Worm (Caenorhabditis elegans) whole organism, L1 larva: ENCODE results near the gene vmo-1.
A peak's percentile ranks its signal among the peaks of the same experiment; 100 is the strongest.

Source experiments
- C16A3.4 ChIP-seq: fragments of 150-350 bp; optimal IDR thresholded peaks from 2 replicates; lab custom pipeline; 2014; ENCODE audit warnings: missing biosample characterization, missing genetic modification characterization
- C34B4.2 ChIP-seq: sonication (generic microtip); optimal IDR thresholded peaks from 2 replicates; lab custom pipeline; 2017; ENCODE audit warnings: mild to moderate bottlenecking, missing genetic modification characterization, missing compliant biosample characterization
- Y116A8C.19 ChIP-seq: sonication (generic microtip); optimal IDR thresholded peaks from 2 replicates; lab custom pipeline; 2016; ENCODE audit warnings: missing compliant biosample characterization, missing genetic modification characterization, borderline replicate concordance
- aha-1 ChIP-seq: fragments of 150-350 bp; optimal IDR thresholded peaks from 2 replicates; lab custom pipeline; 2014; ENCODE audit warnings: missing biosample characterization, missing genetic modification characterization
- alr-1 ChIP-seq: fragments of 200-800 bp; sonication (Bioruptor generic); optimal IDR thresholded peaks from 2 replicates; lab custom pipeline; 2018; ENCODE audit warnings: borderline replicate concordance, mild to moderate bottlenecking, missing genetic modification characterization, missing compliant biosample characterization
- aly-2 ChIP-seq: fragments of 150-350 bp; optimal IDR thresholded peaks from 2 replicates; lab custom pipeline; 2014; ENCODE audit warnings: missing biosample characterization, missing genetic modification characterization
- ama-1 ChIP-seq: fragments of 150-350 bp; optimal IDR thresholded peaks from 2 replicates; lab custom pipeline; 2014
- blmp-1 ChIP-seq: fragments of 150-350 bp; optimal IDR thresholded peaks from 2 replicates; lab custom pipeline; 2014; ENCODE audit warnings: missing biosample characterization, missing genetic modification characterization
- ceh-8 ChIP-seq: fragments of 200-800 bp; sonication (Bioruptor generic); optimal IDR thresholded peaks from 2 replicates; lab custom pipeline; 2018; ENCODE audit warnings: mild to moderate bottlenecking, missing genetic modification characterization, moderate library complexity, missing compliant biosample characterization
- ceh-88 ChIP-seq: fragments of 200-800 bp; sonication (Bioruptor generic); IDR thresholded peaks from 2 replicates; pipeline ENCODE4 v1.3.6; 2022; ENCODE audit warnings: missing genetic modification characterization, missing compliant biosample characterization
- ceh-90 ChIP-seq: sonication (generic microtip); optimal IDR thresholded peaks from 2 replicates; lab custom pipeline; 2016; ENCODE audit warnings: missing genetic modification characterization, missing compliant biosample characterization
- ces-1 ChIP-seq: fragments of 150-350 bp; optimal IDR thresholded peaks from 2 replicates; lab custom pipeline; 2014; ENCODE audit warnings: missing biosample characterization, missing genetic modification reagents, missing genetic modification characterization
- dsc-1 ChIP-seq: sonication (generic microtip); optimal IDR thresholded peaks from 2 replicates; lab custom pipeline; 2016; ENCODE audit warnings: mild to moderate bottlenecking, missing genetic modification characterization, missing compliant biosample characterization
- efl-3 ChIP-seq: fragments of 200-800 bp; sonication (Bioruptor generic); optimal IDR thresholded peaks from 2 replicates; lab custom pipeline; 2018; ENCODE audit warnings: mild to moderate bottlenecking, missing genetic modification characterization, missing compliant biosample characterization
- elt-2 ChIP-seq: sonication (generic microtip); optimal IDR thresholded peaks from 2 replicates; lab custom pipeline; 2016; ENCODE audit warnings: missing genetic modification characterization, mild to moderate bottlenecking, inconsistent platforms, missing compliant biosample characterization, missing genetic modification reagents
- ets-5 ChIP-seq: fragments of 200-800 bp; sonication (Bioruptor generic); IDR thresholded peaks from 2 replicates; pipeline ENCODE4 v1.3.6; 2022; ENCODE audit warnings: missing genetic modification characterization, missing compliant biosample characterization
- fkh-10 ChIP-seq: sonication (generic microtip); optimal IDR thresholded peaks from 2 replicates; lab custom pipeline; 2017; ENCODE audit warnings: missing biosample characterization, missing genetic modification reagents, missing genetic modification characterization
- fkh-4 ChIP-seq: sonication (generic microtip); optimal IDR thresholded peaks from 2 replicates; lab custom pipeline; 2016; ENCODE audit warnings: missing compliant biosample characterization, missing genetic modification characterization, borderline replicate concordance
- fkh-8 ChIP-seq: sonication (generic microtip); optimal IDR thresholded peaks from 2 replicates; lab custom pipeline; 2016; ENCODE audit warnings: mild to moderate bottlenecking, missing genetic modification characterization, missing compliant biosample characterization
- fos-1 ChIP-seq: fragments of 150-350 bp; optimal IDR thresholded peaks from 2 replicates; lab custom pipeline; 2014; ENCODE audit warnings: missing biosample characterization, missing genetic modification characterization
- hlh-17 ChIP-seq: fragments of 200-800 bp; sonication (Bioruptor generic); optimal IDR thresholded peaks from 2 replicates; lab custom pipeline; 2018; ENCODE audit warnings: missing genetic modification characterization, mild to moderate bottlenecking, missing compliant biosample characterization, moderate library complexity, borderline replicate concordance
- hpl-2 ChIP-seq: fragments of 150-350 bp; optimal IDR thresholded peaks from 2 replicates; lab custom pipeline; 2014; ENCODE audit warnings: missing biosample characterization, missing genetic modification reagents, missing genetic modification characterization
- irx-1 ChIP-seq: sonication (generic microtip); optimal IDR thresholded peaks from 2 replicates; lab custom pipeline; 2016; ENCODE audit warnings: missing genetic modification characterization, missing compliant biosample characterization
- isw-1 ChIP-seq: fragments of 200-800 bp; sonication (Bioruptor generic); IDR thresholded peaks from 2 replicates; pipeline ENCODE4 v1.3.6; 2022; ENCODE audit warnings: missing genetic modification characterization, missing compliant biosample characterization
- lin-13 ChIP-seq: fragments of 150-350 bp; optimal IDR thresholded peaks from 2 replicates; lab custom pipeline; 2014; ENCODE audit warnings: missing biosample characterization, missing genetic modification reagents, missing genetic modification characterization
- mdl-1 ChIP-seq, 2 experiments: fragments of 150-350 bp; optimal IDR thresholded peaks; 2 replicates each; lab custom pipeline; 2014 to 2017; ENCODE audit warnings: missing biosample characterization in 2 of 2, missing genetic modification characterization in 2 of 2, inconsistent platforms in 1 of 2
- mef-2 ChIP-seq: fragments of 150-350 bp; optimal IDR thresholded peaks from 2 replicates; lab custom pipeline; 2014; ENCODE audit warnings: missing biosample characterization, missing genetic modification characterization
- nhr-12 ChIP-seq: sonication (generic microtip); optimal IDR thresholded peaks from 2 replicates; lab custom pipeline; 2017; ENCODE audit warnings: missing biosample characterization, missing genetic modification characterization
- nhr-28 ChIP-seq: fragments of 150-350 bp; optimal IDR thresholded peaks from 2 replicates; lab custom pipeline; 2014; ENCODE audit warnings: missing biosample characterization, missing genetic modification characterization
- nhr-76 ChIP-seq: sonication (generic microtip); optimal IDR thresholded peaks from 2 replicates; lab custom pipeline; 2017; ENCODE audit warnings: missing biosample characterization, missing genetic modification characterization
- nhr-77 ChIP-seq: fragments of 150-350 bp; optimal IDR thresholded peaks from 2 replicates; lab custom pipeline; 2014; ENCODE audit warnings: missing biosample characterization, missing genetic modification characterization
- nhr-84 ChIP-seq: sonication (generic microtip); optimal IDR thresholded peaks from 2 replicates; lab custom pipeline; 2017; ENCODE audit warnings: missing biosample characterization, missing genetic modification characterization
- nhr-90 ChIP-seq: sonication (generic microtip); optimal IDR thresholded peaks from 2 replicates; lab custom pipeline; 2016; ENCODE audit warnings: mild to moderate bottlenecking, missing genetic modification characterization, missing compliant biosample characterization; ENCODE audit not compliant: poor library complexity
- snu-23 ChIP-seq: sonication (generic microtip); optimal IDR thresholded peaks from 2 replicates; lab custom pipeline; 2016; ENCODE audit warnings: missing genetic modification characterization, missing compliant biosample characterization
- sox-4 ChIP-seq: sonication (generic microtip); optimal IDR thresholded peaks from 2 replicates; lab custom pipeline; 2016; ENCODE audit warnings: missing genetic modification characterization, missing compliant biosample characterization
- sptf-1 ChIP-seq: fragments of 150-350 bp; optimal IDR thresholded peaks from 2 replicates; lab custom pipeline; 2014; ENCODE audit warnings: missing biosample characterization, missing genetic modification characterization
- tbx-2 ChIP-seq: sonication (generic microtip); optimal IDR thresholded peaks from 2 replicates; lab custom pipeline; 2016; ENCODE audit warnings: missing genetic modification characterization, missing compliant biosample characterization
- tlp-1 ChIP-seq: fragments of 150-350 bp; optimal IDR thresholded peaks from 2 replicates; lab custom pipeline; 2014; ENCODE audit warnings: missing biosample characterization, missing genetic modification characterization
- unc-130 ChIP-seq: fragments of 150-350 bp; optimal IDR thresholded peaks from 2 replicates; lab custom pipeline; 2017; ENCODE audit warnings: missing biosample characterization, missing genetic modification characterization, inconsistent platforms
- unc-86 ChIP-seq: sonication (generic microtip); optimal IDR thresholded peaks from 2 replicates; lab custom pipeline; 2016; ENCODE audit warnings: missing genetic modification characterization, missing compliant biosample characterization

Gene vmo-1

ce11 chrV:20552971-20553370, at the start of gene vmo-1:
TSS of gene vmo-1 (minus strand) at chrV:20553071.
- no peak for TF ChIP-seq fkh-8 (tag; lab: Kevin White, UChicago)
- no peak for TF ChIP-seq efl-3
- no peak for TF ChIP-seq Y116A8C.19 (tag; lab: Kevin White, UChicago)
- no peak for TF ChIP-seq snu-23 (GFP tag; lab: Kevin White, UChicago)
- no peak for TF ChIP-seq mdl-1 (tag; optimal IDR thresholded peaks at IDR 0.05; lab: Kevin White, UChicago)
- no peak for TF ChIP-seq tlp-1 (tag; lab: Kevin White, UChicago)

DNA sequence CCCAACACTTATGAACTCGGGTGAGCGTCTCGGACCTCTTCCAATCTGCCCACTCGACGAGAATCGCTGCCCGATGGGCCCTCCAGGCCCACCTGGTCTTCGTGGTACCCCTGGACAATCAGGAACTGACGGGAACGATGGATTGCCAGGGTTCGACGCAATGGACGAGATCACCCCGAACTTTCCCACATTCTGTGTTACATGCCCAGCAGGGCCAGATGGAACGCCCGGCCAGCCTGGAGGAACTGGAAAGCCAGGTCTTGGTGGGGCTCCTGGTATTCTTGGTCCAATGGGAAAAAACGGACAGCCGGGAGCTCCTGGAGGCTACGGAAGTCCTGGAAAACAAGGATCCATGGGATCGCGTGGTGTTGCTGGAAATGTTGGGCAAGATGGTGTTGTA, 47.8 kb upstream of the vmo-1 start:
- no peak for TF ChIP-seq snu-23 (GFP tag; lab: Kevin White, UChicago)
- no peak for TF ChIP-seq C16A3.4 (tag; lab: Kevin White, UChicago)
- TF ChIP-seq sptf-1 = no peak
- no peak for TF ChIP-seq ceh-8 (GFP tag; lab: Kevin White, UChicago)
- TF ChIP-seq sox-4 = no peak

- TF ChIP-seq blmp-1 (tag; lab: Kevin White, UChicago) = peak; percentile 50
- TF ChIP-seq ama-1 = no peak
These were observed 46.9 kb upstream of the vmo-1 start, which contains the start of gene col-163 for ce11 chrV:20599795-20600194. TSS of gene col-163 (plus strand) at chrV:20600095.

DNA sequence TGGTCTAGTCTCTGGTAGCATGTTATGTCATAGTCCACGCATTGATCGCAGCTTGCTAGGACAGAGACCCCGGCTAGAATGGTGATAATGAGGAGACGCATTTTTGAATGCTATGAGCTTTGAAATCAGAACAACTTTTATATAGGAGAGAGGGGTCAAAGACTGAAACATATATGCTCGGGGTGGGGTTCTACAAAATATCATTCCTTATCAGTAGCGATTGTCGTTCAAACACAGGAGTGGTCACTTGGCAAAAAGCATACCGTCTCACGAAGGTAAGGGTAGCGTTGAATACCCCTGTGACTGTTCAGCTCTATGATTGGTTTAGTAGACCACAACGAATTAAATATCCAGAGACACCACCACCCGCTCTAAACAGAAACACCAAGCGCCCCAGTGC, 44.2 kb upstream of the vmo-1 start, which contains the start of gene F46B3.1:
Gene F46B3.1, minus strand, starts transcription at position 101 of the 400 bp plus-strand sequence.
- TF ChIP-seq C16A3.4 (tag; lab: Kevin White, UChicago) (no peak), nhr-90 (tag; lab: Kevin White, UChicago) (no peak), tbx-2 (tag; lab: Kevin White, UChicago) (no peak), fkh-10 (GFP tag; lab: Kevin White, UChicago) (no peak), ceh-8 (GFP tag; lab: Kevin White, UChicago) (no peak), mef-2 (tag; lab: Kevin White, UChicago) (no peak), hpl-2 (GFP tag; lab: Kevin White, UChicago) (no peak), efl-3 (no peak), fkh-4 (tag; lab: Kevin White, UChicago) (no peak), aha-1 (tag; lab: Kevin White, UChicago) (no peak), nhr-76 (tag; lab: Kevin White, UChicago) (no peak), elt-2 (no peak)

- TF ChIP-seq aly-2 (no peak), nhr-28 (tag; lab: Kevin White, UChicago) (no peak), unc-86 (no peak), ceh-90 (tag; lab: Kevin White, UChicago) (no peak), ces-1 (no peak), alr-1 (no peak), C34B4.2 (tag; lab: Kevin White, UChicago) (no peak), nhr-12 (tag; lab: Kevin White, UChicago) (no peak), blmp-1 (tag; lab: Kevin White, UChicago) (no peak), irx-1 (tag; lab: Kevin White, UChicago) (no peak), fos-1 (tag; lab: Kevin White, UChicago) (no peak)
These were observed 42.8 kb upstream of the vmo-1 start, which contains the start of gene F26F2.11 for ce11 chrV:20595653-20596052. TSS of gene F26F2.11 (minus strand) at chrV:20595753.

ce11 chrV:20594746-20595145, 41.9 kb upstream of the vmo-1 start, which contains the start of gene F26F2.10:
TSS of gene F26F2.10 (minus strand) at chrV:20594846.
- TF ChIP-seq nhr-76 (tag; lab: Kevin White, UChicago) (no peak), aly-2 (no peak), nhr-84 (tag; lab: Kevin White, UChicago) (no peak), fkh-8 (tag; lab: Kevin White, UChicago) (no peak), nhr-28 (tag; lab: Kevin White, UChicago) (no peak), ets-5 (GFP tag; lab: Robert Waterston, UW) (no peak), lin-13 (GFP tag; lab: Kevin White, UChicago) (no peak), hlh-17 (GFP tag; lab: Kevin White, UChicago) (no peak), nhr-77 (no peak), irx-1 (tag; lab: Kevin White, UChicago) (no peak), fkh-4 (tag; lab: Kevin White, UChicago) (no peak), C34B4.2 (tag; lab: Kevin White, UChicago) (no peak), ceh-88 (GFP tag; lab: Robert Waterston, UW) (no peak), isw-1 (GFP tag; lab: Robert Waterston, UW) (no peak), unc-130 (tag; lab: Kevin White, UChicago) (no peak), efl-3 (no peak), dsc-1 (tag; lab: Kevin White, UChicago) (no peak), ces-1 (no peak)
